Worm (Caenorhabditis elegans) whole organism, mixed stage, embryonic: Measurements from ENCODE around the gene D1086.7.

Experiments used
- bed-3 ChIP-seq: fragments of 200-800 bp; sonication (Bioruptor generic); optimal IDR thresholded peaks from 3 replicates; lab custom pipeline; 2018; ENCODE audit warnings: mild to moderate bottlenecking, missing genetic modification characterization, moderate library complexity, missing compliant biosample characterization
- ztf-11 ChIP-seq: fragments of 150-350 bp; optimal IDR thresholded peaks from 2 replicates; lab custom pipeline; 2014; ENCODE audit warnings: missing biosample characterization, missing genetic modification characterization

ce11 chrV:14100886-14101285 lies 16.8 kb downstream of the D1086.7 start, which contains the start of gene D1086.12:
- TF ChIP-seq bed-3 (no peak), ztf-11 (tag; lab: Kevin White, UChicago) (no peak)
